Worm (Caenorhabditis elegans): ENCODE results near the gene srx-116.

The srx-116 gene

DNA sequence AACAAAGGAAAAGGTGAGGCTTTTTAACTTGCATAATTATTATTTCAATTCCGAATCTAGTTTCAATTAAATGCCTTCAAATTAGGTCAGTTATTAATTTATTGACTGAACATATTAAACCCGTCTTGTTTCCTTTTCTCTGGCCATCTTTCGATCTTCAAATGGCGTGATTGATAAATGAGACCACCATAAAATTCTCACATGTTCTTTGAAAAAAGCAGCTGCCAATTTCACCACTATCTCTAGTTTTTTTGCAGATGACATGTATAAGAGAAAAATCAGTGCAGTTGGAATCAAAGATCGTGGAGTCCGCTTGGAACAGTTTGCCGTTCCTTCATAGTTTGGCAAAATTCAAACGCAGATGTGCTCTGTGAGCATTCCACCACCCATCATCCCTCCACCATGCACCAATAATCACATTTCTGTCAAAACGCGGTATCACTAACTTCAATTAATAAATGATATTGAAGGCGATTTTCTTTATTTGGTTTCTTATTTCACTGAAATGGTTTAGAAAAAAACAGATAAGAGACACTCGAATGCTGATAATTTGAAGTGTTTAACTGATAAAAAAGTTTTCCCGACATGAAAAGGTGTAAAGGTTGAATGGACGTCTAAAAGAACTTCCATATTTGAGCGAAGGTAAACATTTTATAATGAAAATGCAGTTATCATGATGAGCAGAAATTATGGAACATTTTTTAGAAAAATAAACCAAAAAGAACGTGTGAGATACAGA lies 32.8 kb upstream of the srx-116 start (continued):
- TF ChIP-seq pha-4 (GFP tag; IDR thresholded peaks at IDR 0.05) (no peak), pha-4 (tag; optimal IDR thresholded peaks at IDR 0.05) (no peak), ztf-7 (tag; optimal IDR thresholded peaks at IDR 0.05) (no peak), ceh-28 (tag; optimal IDR thresholded peaks at IDR 0.05) (no peak), zfp-2 (tag; optimal IDR thresholded peaks at IDR 0.05) (no peak), F37D6.2 (tag; optimal IDR thresholded peaks at IDR 0.05) (no peak), D1046.2 (GFP tag; IDR thresholded peaks at IDR 0.05) (no peak), jun-1 (tag; optimal IDR thresholded peaks at IDR 0.05) (no peak), madf-9 (GFP tag; conservative IDR thresholded peaks at IDR 0.05) (no peak), R02D3.7 (tag; optimal IDR thresholded peaks at IDR 0.05) (no peak), mdl-1 (tag; optimal IDR thresholded peaks at IDR 0.05) (peak in 1 of 2 experiments; percentile 65), hif-1 (tag; optimal IDR thresholded peaks at IDR 0.05) (no peak), daf-16 (GFP tag; optimal IDR thresholded peaks at IDR 0.05) (peak in 1 of 2 experiments; percentile 61), daf-16 (tag; optimal IDR thresholded peaks at IDR 0.05) (peak; percentile 91), aly-2 (tag; optimal IDR thresholded peaks at IDR 0.05) (no peak), nhr-77 (tag; optimal IDR thresholded peaks at IDR 0.05) (no peak), zip-11 (GFP tag; IDR thresholded peaks at IDR 0.05) (no peak), F49E8.2 (tag; optimal IDR thresholded peaks at IDR 0.05; ENCODE audit: borderline replicate concordance) (no peak), nhr-28 (tag; optimal IDR thresholded peaks at IDR 0.05) (peak; percentile 30), nhr-11 (tag; optimal IDR thresholded peaks at IDR 0.05) (no peak), php-3 (GFP tag; IDR thresholded peaks at IDR 0.05) (peak; percentile 56; the same call in 1 of the 2 replicates), snpc-1.2 (GFP tag; IDR thresholded peaks at IDR 0.05) (no peak), snpc-4 (tag; optimal IDR thresholded peaks at IDR 0.05) (no peak), unc-62 (GFP tag; optimal IDR thresholded peaks at IDR 0.05 in 1 of 2) (peak in 1 of 2 experiments; percentile 7), unc-62 (tag; optimal IDR thresholded peaks at IDR 0.05) (no peak), aha-1 (tag) (peak; percentile 65), fkh-10 (GFP tag; optimal IDR thresholded peaks at IDR 0.05) (no peak), lin-13 (GFP tag; optimal IDR thresholded peaks at IDR 0.05) (no peak), duxl-1 (tag; optimal IDR thresholded peaks at IDR 0.05; ENCODE audit: poor library complexity) (no peak), ceh-82 (tag; optimal IDR thresholded peaks at IDR 0.05) (no peak), spr-3 (GFP tag; optimal IDR thresholded peaks at IDR 0.05) (no peak), nhr-48 (tag; optimal IDR thresholded peaks at IDR 0.05) (no peak), T20F7.1 (GFP tag; optimal IDR thresholded peaks at IDR 0.05) (no peak), daf-8 (GFP tag; IDR thresholded peaks at IDR 0.05) (no peak), dpl-1 (GFP tag; optimal IDR thresholded peaks at IDR 0.05) (no peak), lin-1 (GFP tag; IDR thresholded peaks at IDR 0.05) (no peak), mxl-2 (GFP tag; conservative IDR thresholded peaks at IDR 0.05) (0 out of 2 replicates have a peak, but pooled peaks have one; percentile 38), nhr-102 (tag; optimal IDR thresholded peaks at IDR 0.05) (no peak), F10B5.3 (tag; optimal IDR thresholded peaks at IDR 0.05) (no peak), nhr-10 (tag; optimal IDR thresholded peaks at IDR 0.05) (no peak), skn-1 (tag; optimal IDR thresholded peaks at IDR 0.05) (no peak), rbr-2 (tag; optimal IDR thresholded peaks at IDR 0.05) (no peak), cey-2 (tag; optimal IDR thresholded peaks at IDR 0.05; ENCODE audit: borderline replicate concordance, insufficient read depth) (no peak), F26F4.8 (GFP tag; conservative IDR thresholded peaks at IDR 0.05) (no peak), fos-1 (tag; optimal IDR thresholded peaks at IDR 0.05) (no peak), dmd-6 (GFP tag; IDR thresholded peaks at IDR 0.05) (peak; percentile 50), madf-5 (GFP tag; IDR thresholded peaks at IDR 0.05) (no peak), hlh-11 (tag; optimal IDR thresholded peaks at IDR 0.05) (peak; percentile 74), F44E2.7 (GFP tag; IDR thresholded peaks at IDR 0.05) (no peak), hmg-1.1 (GFP tag; IDR thresholded peaks at IDR 0.05) (no peak), ces-1 (GFP tag; optimal IDR thresholded peaks at IDR 0.05) (no peak), hlh-30 (tag; optimal IDR thresholded peaks at IDR 0.05; ENCODE audit: insufficient read depth) (peak; percentile 70)

Data from whole organism, L4 larva.